Worm (Caenorhabditis elegans): ENCODE measurements around the gene C17B7.12.

ce11 chrV:3362475-3362874, 9.4 kb downstream of the C17B7.12 start, which contains the start of gene C04E12.4:
- TF ChIP-seq daf-12 (tag; optimal IDR thresholded peaks at IDR 0.05) (no peak), Y75B8A.6 (GFP tag; IDR thresholded peaks at IDR 0.05) (no peak), nhr-76 (tag; optimal IDR thresholded peaks at IDR 0.05) (no peak)
